ENCODE assay signal across 4 fruit fly cellular contexts in genomic region chr2L:19083320-19083764, dm6.
TF ChIP-seq lines count a peak whose summit lies in the region.

No protein-coding gene starts in this region.

- TF ChIP-seq CTCF in whole organism, embryonic (GFP tag; optimal IDR thresholded peaks at IDR 0.05; lab: Kevin White, UChicago) = no peak

TF ChIP-seq in whole organism, adult, 20 proteins besides CTCF, POLR2A, EP300 and RAD21:
- peak; percentile 79 for TF ChIP-seq pad (GFP tag; optimal IDR thresholded peaks at IDR 0.05; lab: Kevin White, UChicago)
- TF ChIP-seq toe (GFP tag; optimal IDR thresholded peaks at IDR 0.05; lab: Kevin White, UChicago) = no peak
- no peak for TF ChIP-seq CG11617 (GFP tag; optimal IDR thresholded peaks at IDR 0.05; lab: Kevin White, UChicago)
- no peak for TF ChIP-seq Clk (GFP tag; optimal IDR thresholded peaks at IDR 0.05; lab: Kevin White, UChicago)
- no peak for TF ChIP-seq tj (GFP tag; optimal IDR thresholded peaks at IDR 0.05; lab: Kevin White, UChicago)

TF ChIP-seq in whole organism, embryonic, 481 proteins besides CTCF, POLR2A, EP300 and RAD21 (continues in another document):
- no peak for TF ChIP-seq tup (GFP tag; optimal IDR thresholded peaks at IDR 0.05; lab: Kevin White, UChicago)
- TF ChIP-seq HLH3B (GFP tag; IDR thresholded peaks at IDR 0.05; lab: Robert Waterston, UW) = 0 out of 2 replicates have a peak, but pooled peaks have one; percentile 27
- peak; percentile 78 for TF ChIP-seq Deaf1 (tag; optimal IDR thresholded peaks at IDR 0.05; lab: Kevin White, UChicago)
- no peak for TF ChIP-seq Oaz (GFP tag; IDR thresholded peaks at IDR 0.05; lab: Robert Waterston, UW)
- no peak for TF ChIP-seq Aef1 (GFP tag; IDR thresholded peaks at IDR 0.05; lab: Robert Waterston, UW)
- TF ChIP-seq hth (optimal IDR thresholded peaks at IDR 0.05; lab: Kevin White, UChicago) = no peak
- no peak for TF ChIP-seq CG12744 (GFP tag; optimal IDR thresholded peaks at IDR 0.05; lab: Kevin White, UChicago)
- peak; percentile 15; the same call in 1 of the 2 replicates for TF ChIP-seq Drgx (GFP tag; IDR thresholded peaks at IDR 0.05; lab: Robert Waterston, UW)
- no peak for TF ChIP-seq odd (GFP tag; optimal IDR thresholded peaks at IDR 0.05; lab: Kevin White, UChicago)
- peak; percentile 24; the same call in 1 of the 2 replicates for TF ChIP-seq Adf1 (GFP tag; IDR thresholded peaks at IDR 0.05; lab: Robert Waterston, UW)
- TF ChIP-seq NfI (GFP tag; optimal IDR thresholded peaks at IDR 0.05; lab: Kevin White, UChicago) = no peak
- no peak for TF ChIP-seq CG15011 (GFP tag; optimal IDR thresholded peaks at IDR 0.05; lab: Kevin White, UChicago)
- TF ChIP-seq abd-A (tag; optimal IDR thresholded peaks at IDR 0.05; lab: Kevin White, UChicago) = peak; percentile 1
- no peak for TF ChIP-seq Pdp1 (GFP tag; optimal IDR thresholded peaks at IDR 0.05; lab: Kevin White, UChicago)
- peak; percentile 93 for TF ChIP-seq Nf-YB (GFP tag; optimal IDR thresholded peaks at IDR 0.05; lab: Kevin White, UChicago)
- peak; percentile 63 for TF ChIP-seq cg (GFP tag; optimal IDR thresholded peaks at IDR 0.05; lab: Kevin White, UChicago)
- no peak for TF ChIP-seq tio (GFP tag; optimal IDR thresholded peaks at IDR 0.05; lab: Kevin White, UChicago)
- TF ChIP-seq Ptx1 (GFP tag; IDR thresholded peaks at IDR 0.05; lab: Robert Waterston, UW) = no peak
- TF ChIP-seq eve (GFP tag; optimal IDR thresholded peaks at IDR 0.05; lab: Kevin White, UChicago) = no peak
- TF ChIP-seq nmo (GFP tag; optimal IDR thresholded peaks at IDR 0.05; lab: Kevin White, UChicago) = no peak
- TF ChIP-seq ewg (GFP tag; optimal IDR thresholded peaks at IDR 0.05; lab: Kevin White, UChicago) = peak; percentile 51
- no peak for TF ChIP-seq stc (GFP tag; IDR thresholded peaks at IDR 0.05; lab: Robert Waterston, UW)
- peak; percentile 21 to 88 for TF ChIP-seq insv (GFP tag; optimal IDR thresholded peaks at IDR 0.05; lab: Kevin White, UChicago)
- TF ChIP-seq CG30020 (tag; optimal IDR thresholded peaks at IDR 0.05; lab: Kevin White, UChicago) = no peak
- TF ChIP-seq tap (tag; optimal IDR thresholded peaks at IDR 0.05; lab: Kevin White, UChicago) = no peak
- TF ChIP-seq sd (tag; optimal IDR thresholded peaks at IDR 0.05; lab: Kevin White, UChicago) = no peak
- TF ChIP-seq CG10267 (tag; optimal IDR thresholded peaks at IDR 0.05; lab: Kevin White, UChicago) = no peak
- TF ChIP-seq Ets97D (GFP tag; optimal IDR thresholded peaks at IDR 0.05; lab: Kevin White, UChicago) = no peak
- peak; percentile 1 for TF ChIP-seq pros (GFP tag; optimal IDR thresholded peaks at IDR 0.05; lab: Kevin White, UChicago)

TF ChIP-seq in whole organism, prepupa, 60 proteins besides CTCF, POLR2A, EP300 and RAD21:
- TF ChIP-seq CG1621 (tag; optimal IDR thresholded peaks at IDR 0.05; lab: Kevin White, UChicago) (no peak), eg (GFP tag; IDR thresholded peaks at IDR 0.05; lab: Robert Waterston, UW) (no peak), Eip93F (GFP tag; optimal IDR thresholded peaks at IDR 0.05; lab: Kevin White, UChicago) (no peak), Eip78C (GFP tag; lab: Kevin White, UChicago) (no peak), CG6163 (GFP tag; IDR thresholded peaks at IDR 0.05; lab: Robert Waterston, UW) (0 out of 3 replicates have a peak, but pooled peaks have one; percentile 21)

TF ChIP-seq in whole organism, wandering third instar larva, 38 proteins besides CTCF, POLR2A, EP300 and RAD21:
- TF ChIP-seq GATAd (GFP tag; optimal IDR thresholded peaks at IDR 0.05; lab: Kevin White, UChicago) = no peak
- peak; percentile 60 for TF ChIP-seq Dfd (GFP tag; optimal IDR thresholded peaks at IDR 0.05; lab: Kevin White, UChicago)
